Worm (Caenorhabditis elegans): ENCODE results near the gene K04C1.5.

DNA sequence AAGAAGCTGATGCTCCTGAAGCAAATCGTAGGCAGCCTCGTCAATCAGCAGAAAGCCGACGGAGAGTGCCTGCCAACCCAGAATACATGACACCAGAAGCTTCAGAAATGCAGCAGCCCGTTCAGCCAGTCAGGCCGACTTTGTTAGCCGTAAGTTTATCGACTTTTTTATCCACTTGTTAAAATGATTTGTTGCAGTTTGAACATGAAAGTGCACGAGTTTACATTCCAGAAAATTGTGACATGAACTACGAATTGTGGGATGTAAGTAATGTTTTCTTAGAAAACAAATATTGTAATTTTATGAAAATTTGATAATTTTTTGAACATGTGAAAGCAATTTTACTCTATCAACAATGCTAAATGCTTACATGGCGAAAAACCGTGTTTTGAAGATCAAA is 7.6 kb upstream of the K04C1.5 start:
- no peak for TF ChIP-seq hlh-13 (GFP tag; optimal IDR thresholded peaks at IDR 0.05)
- no peak for TF ChIP-seq pha-4 (tag; optimal IDR thresholded peaks at IDR 0.05)
- no peak for TF ChIP-seq elt-4 (tag; optimal IDR thresholded peaks at IDR 0.05)
- TF ChIP-seq madf-2 (tag; optimal IDR thresholded peaks at IDR 0.05): no peak
- no peak for TF ChIP-seq nhr-11 (tag; optimal IDR thresholded peaks at IDR 0.05)
- no peak for TF ChIP-seq nhr-232 (tag; optimal IDR thresholded peaks at IDR 0.05)
- TF ChIP-seq zip-5 (tag; optimal IDR thresholded peaks at IDR 0.05): no peak
- TF ChIP-seq C08G9.2 (tag; optimal IDR thresholded peaks at IDR 0.05): no peak

All from whole organism, late embryonic.